Fruit fly (Drosophila melanogaster) whole organism, embryonic: ENCODE measurements around the gene CG15343.

ENCODE experiments used
- CG10366 ChIP-seq: fragments of 200-800 bp; sonication (Bioruptor generic); IDR thresholded peaks from 2 replicates; pipeline ENCODE4 v1.3.6; 2022; ENCODE audit warnings: missing biosample characterization, missing genetic modification characterization
- CG13123 ChIP-seq: fragments of 200-800 bp; sonication (Bioruptor generic); optimal IDR thresholded peaks from 2 replicates; lab custom pipeline; 2016; ENCODE audit warnings: missing biosample characterization, missing genetic modification characterization
- CG13624 ChIP-seq: fragments of 200-800 bp; sonication (Bioruptor generic); optimal IDR thresholded peaks from 2 replicates; lab custom pipeline; 2016; ENCODE audit warnings: missing biosample characterization, missing genetic modification characterization
- CG14860 ChIP-seq: fragments of 200-800 bp; sonication (Bioruptor generic); IDR thresholded peaks from 3 replicates; pipeline ENCODE4 v1.3.6; 2022; ENCODE audit warnings: missing biosample characterization, missing genetic modification characterization; ENCODE audit not compliant: partially characterized antibody
- CG15601 ChIP-seq: fragments of 200-800 bp; sonication (Bioruptor generic); optimal IDR thresholded peaks from 3 replicates; lab custom pipeline; 2019; ENCODE audit warnings: missing biosample characterization, mild to moderate bottlenecking, missing genetic modification characterization, moderate library complexity
- CG18011 ChIP-seq: fragments of 200-800 bp; sonication (Bioruptor generic); optimal IDR thresholded peaks from 2 replicates; lab custom pipeline; 2017; ENCODE audit warnings: missing biosample characterization, missing genetic modification characterization, mild to moderate bottlenecking, moderate library complexity, missing genotype
- CG2116 ChIP-seq: fragments of 200-800 bp; sonication (Bioruptor generic); optimal IDR thresholded peaks from 3 replicates; lab custom pipeline; 2018; ENCODE audit warnings: missing biosample characterization, mild to moderate bottlenecking, missing genetic modification characterization
- CG30431 ChIP-seq: fragments of 200-800 bp; sonication (Bioruptor generic); optimal IDR thresholded peaks from 2 replicates; lab custom pipeline; 2017; ENCODE audit warnings: missing biosample characterization, missing genetic modification characterization
- CG31224 ChIP-seq: fragments of 200-800 bp; sonication (Bioruptor generic); IDR thresholded peaks from 2 replicates; pipeline ENCODE4 v1.3.6; 2022; ENCODE audit warnings: missing biosample characterization, missing genetic modification characterization
- CG31365 ChIP-seq: fragments of 200-800 bp; sonication (Bioruptor generic); optimal IDR thresholded peaks from 2 replicates; lab custom pipeline; 2018; ENCODE audit warnings: missing biosample characterization, mild to moderate bottlenecking, missing genetic modification characterization
- CG31388 ChIP-seq: fragments of 200-800 bp; sonication (Bioruptor generic); optimal IDR thresholded peaks from 2 replicates; lab custom pipeline; 2016; ENCODE audit warnings: missing biosample characterization, missing genetic modification characterization
- CG33213 ChIP-seq: fragments of 200-800 bp; sonication (Bioruptor generic); optimal IDR thresholded peaks from 3 replicates; lab custom pipeline; 2016; ENCODE audit warnings: missing biosample characterization, missing genetic modification characterization
- CG4707 ChIP-seq: fragments of 200-800 bp; sonication (Bioruptor generic); optimal IDR thresholded peaks from 2 replicates; lab custom pipeline; 2018; ENCODE audit warnings: missing biosample characterization, mild to moderate bottlenecking, missing genetic modification characterization, moderate library complexity
- CG6813 ChIP-seq: fragments of 200-800 bp; sonication (Bioruptor generic); optimal IDR thresholded peaks from 2 replicates; lab custom pipeline; 2017; ENCODE audit warnings: missing biosample characterization, missing genetic modification characterization, mild to moderate bottlenecking, moderate library complexity, missing genetic modification reagents
- CG7745 ChIP-seq: fragments of 200-800 bp; sonication (Bioruptor generic); optimal IDR thresholded peaks from 2 replicates; lab custom pipeline; 2018; ENCODE audit warnings: missing biosample characterization, mild to moderate bottlenecking, missing genetic modification characterization, moderate library complexity
- CG7928 ChIP-seq: fragments of 200-800 bp; sonication (Bioruptor generic); optimal IDR thresholded peaks from 2 replicates; lab custom pipeline; 2017; ENCODE audit warnings: missing biosample characterization, mild to moderate bottlenecking, missing genetic modification characterization
- CG9727 ChIP-seq: fragments of 200-800 bp; sonication (Bioruptor generic); optimal IDR thresholded peaks from 3 replicates; lab custom pipeline; 2017; ENCODE audit warnings: missing biosample characterization, mild to moderate bottlenecking, missing genetic modification characterization
- D ChIP-seq, 2 experiments: fragments of 200-800 bp in 1 of 2; fragments of >200 bp in 1 of 2; sonication (Bioruptor generic) in 1 of 2; optimal IDR thresholded peaks; 2 replicates in 1 of 2; 3 replicates in 1 of 2; lab custom pipeline; 2017; ENCODE audit warnings: mild to moderate bottlenecking in 1 of 2, missing biosample characterization in 1 of 2, missing genetic modification characterization in 1 of 2, missing genetic modification reagents in 1 of 2
- ERR ChIP-seq: fragments of 200-800 bp; sonication (Bioruptor generic); optimal IDR thresholded peaks from 2 replicates; lab custom pipeline; 2016; ENCODE audit warnings: missing biosample characterization, missing genetic modification characterization
- Hand ChIP-seq: fragments of 200-800 bp; sonication (Bioruptor generic); optimal IDR thresholded peaks from 2 replicates; lab custom pipeline; 2017; ENCODE audit warnings: mild to moderate bottlenecking, missing biosample characterization, missing genetic modification reagents, missing genetic modification characterization
- Hmx ChIP-seq: fragments of 200-800 bp; sonication (Bioruptor generic); optimal IDR thresholded peaks from 2 replicates; lab custom pipeline; 2016; ENCODE audit warnings: missing biosample characterization, missing genetic modification characterization
- Med ChIP-seq: fragments of 200-800 bp; sonication (Bioruptor generic); peaks from one replicate; lab custom pipeline; 2016; ENCODE audit warnings: missing biosample characterization, missing genetic modification characterization, mild to moderate bottlenecking, inconsistent platforms, moderate library complexity
- Mrtf ChIP-seq: fragments of 200-800 bp; sonication (Bioruptor generic); IDR thresholded peaks from 3 replicates; pipeline ENCODE4 v1.3.6; 2022; ENCODE audit warnings: missing biosample characterization, missing genetic modification characterization
- Optix ChIP-seq: fragments of 200-800 bp; sonication (Bioruptor generic); IDR thresholded peaks from 3 replicates; pipeline ENCODE4 v1.3.6; 2022; ENCODE audit warnings: missing biosample characterization, missing genetic modification characterization
- Ravus ChIP-seq: fragments of 200-800 bp; sonication (Bioruptor generic); IDR thresholded peaks from 2 replicates; pipeline ENCODE4 v1.3.6; 2022; ENCODE audit warnings: missing biosample characterization, missing genetic modification characterization
- Scr ChIP-seq: fragments of 200-800 bp; sonication (Bioruptor generic); IDR thresholded peaks from 2 replicates; pipeline ENCODE4 v1.3.6; 2022; ENCODE audit warnings: missing biosample characterization, missing genetic modification characterization; ENCODE audit not compliant: partially characterized antibody
- ash1 ChIP-seq: fragments of 200-800 bp; sonication (Bioruptor generic); optimal IDR thresholded peaks from 2 replicates; lab custom pipeline; 2018; ENCODE audit warnings: missing biosample characterization, mild to moderate bottlenecking, missing genetic modification characterization
- corto ChIP-seq: fragments of 200-800 bp; sonication (Bioruptor generic); optimal IDR thresholded peaks from 2 replicates; lab custom pipeline; 2016; ENCODE audit warnings: missing biosample characterization, mild to moderate bottlenecking, missing genetic modification characterization, moderate library complexity
- ems ChIP-seq: fragments of 200-800 bp; sonication (Bioruptor generic); optimal IDR thresholded peaks from 3 replicates; lab custom pipeline; 2016; ENCODE audit warnings: missing biosample characterization, missing genetic modification characterization
- ftz-f1 ChIP-seq: fragments of 200-800 bp; sonication (Bioruptor generic); optimal IDR thresholded peaks from 2 replicates; lab custom pipeline; 2016; ENCODE audit warnings: missing biosample characterization, missing genetic modification characterization
- grau ChIP-seq: fragments of 200-800 bp; optimal IDR thresholded peaks from 3 replicates; lab custom pipeline; 2019; ENCODE audit warnings: missing biosample characterization, mild to moderate bottlenecking, missing genetic modification characterization, moderate library complexity
- gsb ChIP-seq: fragments of 200-800 bp; sonication (Bioruptor generic); IDR thresholded peaks from 2 replicates; pipeline ENCODE4 v1.3.6; 2022; ENCODE audit warnings: missing biosample characterization, missing genetic modification characterization
- gsb-n ChIP-seq: fragments of 200-800 bp; sonication (Bioruptor generic); optimal IDR thresholded peaks from 3 replicates; lab custom pipeline; 2018; ENCODE audit warnings: missing biosample characterization, mild to moderate bottlenecking, missing genetic modification characterization
- hbn ChIP-seq: fragments of 200-800 bp; sonication (Bioruptor generic); IDR thresholded peaks from 2 replicates; pipeline ENCODE4 v1.3.6; 2022; ENCODE audit warnings: missing biosample characterization, missing genetic modification characterization; ENCODE audit not compliant: partially characterized antibody
- kah ChIP-seq: fragments of 200-800 bp; sonication (Bioruptor generic); optimal IDR thresholded peaks from 2 replicates; lab custom pipeline; 2018; ENCODE audit warnings: missing biosample characterization, mild to moderate bottlenecking, missing genetic modification characterization
- lov ChIP-seq, 2 experiments: fragments of 200-800 bp in 1 of 2; fragments of >200 bp in 1 of 2; sonication (Bioruptor generic) in 1 of 2; IDR thresholded peaks in 1 of 2; optimal IDR thresholded peaks in 1 of 2; 2 replicates in 1 of 2; 3 replicates in 1 of 2; pipeline versions ENCODE4 v1.3.6 to Lab custom; 2017 to 2022; ENCODE audit warnings: missing biosample characterization in 1 of 2, missing genetic modification characterization in 1 of 2
- pan ChIP-seq, 4 experiments: fragments of >200 bp in 3 of 4; fragments of 200-800 bp in 1 of 4; sonication (Bioruptor generic) in 1 of 4; optimal IDR thresholded peaks in 3 of 4; IDR thresholded peaks in 1 of 4; 2 replicates each; pipeline versions ENCODE4 v1.3.6 to Lab custom; 2017 to 2022; ENCODE audit warnings: missing biosample characterization in 2 of 4, missing genetic modification characterization in 2 of 4, mixed read lengths in 1 of 4
- phol ChIP-seq: fragments of 200-800 bp; sonication (Bioruptor generic); optimal IDR thresholded peaks from 3 replicates; lab custom pipeline; 2018; ENCODE audit warnings: missing biosample characterization, mild to moderate bottlenecking, missing genetic modification characterization, moderate library complexity
- psq ChIP-seq: fragments of 200-800 bp; sonication (Bioruptor generic); optimal IDR thresholded peaks from 2 replicates; lab custom pipeline; 2017; ENCODE audit warnings: missing biosample characterization, missing genetic modification characterization
- sens ChIP-seq: fragments of 200-800 bp; sonication (Bioruptor generic); peaks from one replicate; lab custom pipeline; 2016; ENCODE audit warnings: missing biosample characterization, missing genetic modification characterization
- slp2 ChIP-seq: fragments of 200-800 bp; sonication (Bioruptor generic); optimal IDR thresholded peaks from 2 replicates; lab custom pipeline; 2016; ENCODE audit warnings: missing biosample characterization, missing genetic modification characterization
- tna ChIP-seq: fragments of 200-800 bp; sonication (Bioruptor generic); IDR thresholded peaks from 2 replicates; pipeline ENCODE4 v1.3.6; 2022; ENCODE audit warnings: missing biosample characterization, missing genetic modification characterization; ENCODE audit not compliant: partially characterized antibody
- ttk ChIP-seq: fragments of 200-800 bp; sonication (Bioruptor generic); IDR thresholded peaks from 2 replicates; pipeline ENCODE4 v2.1.2; 2022; ENCODE audit warnings: missing biosample characterization, missing genetic modification characterization
- twi ChIP-seq: fragments of 200-800 bp; optimal IDR thresholded peaks from 2 replicates; lab custom pipeline; 2019; ENCODE audit warnings: missing biosample characterization, mild to moderate bottlenecking, missing genetic modification characterization, moderate library complexity
- wdn ChIP-seq: fragments of 200-800 bp; sonication (Bioruptor generic); IDR thresholded peaks from 2 replicates; pipeline ENCODE4 v1.3.6; 2022; ENCODE audit warnings: missing biosample characterization, missing genetic modification characterization
- yki ChIP-seq: fragments of >200 bp; optimal IDR thresholded peaks from 3 replicates; lab custom pipeline; 2018
- zen2 ChIP-seq: fragments of 200-800 bp; sonication (Bioruptor generic); IDR thresholded peaks from 3 replicates; pipeline ENCODE4 v1.3.6; 2022; ENCODE audit warnings: missing biosample characterization, missing genetic modification characterization; ENCODE audit not compliant: partially characterized antibody
- zf30C ChIP-seq: fragments of 200-800 bp; sonication (Bioruptor generic); optimal IDR thresholded peaks from 3 replicates; lab custom pipeline; 2018; ENCODE audit warnings: missing biosample characterization, mild to moderate bottlenecking, missing genetic modification characterization

CG15343 gene

dm6 chrX:8229918-8230699 is 43.5 kb downstream of the CG15343 start (continued):
- peak; percentile 33 for TF ChIP-seq Hand (GFP tag; lab: Kevin White, UChicago)
- TF ChIP-seq hbn (GFP tag; lab: Robert Waterston, UW): no peak
- peak; percentile 39 for TF ChIP-seq CG7745 (tag; lab: Kevin White, UChicago)
- no peak for TF ChIP-seq D (optimal IDR thresholded peaks at IDR 0.05; lab: Kevin White, UChicago)
- TF ChIP-seq D (GFP tag; optimal IDR thresholded peaks at IDR 0.05; lab: Kevin White, UChicago): peak; percentile 75
- peak; percentile 83 for TF ChIP-seq CG6813 (GFP tag; lab: Kevin White, UChicago)
- TF ChIP-seq CG18011: no peak
- no peak; the same call in 1 of the 2 replicates for TF ChIP-seq ttk (GFP tag; lab: Robert Waterston, UW)
- peak; percentile 31 for TF ChIP-seq CG7928
- peak; percentile 52 for TF ChIP-seq CG4707 (GFP tag; lab: Kevin White, UChicago)
- no peak for TF ChIP-seq twi
- TF ChIP-seq CG15601 (tag; lab: Kevin White, UChicago): peak; percentile 77
- TF ChIP-seq gsb-n (tag; lab: Kevin White, UChicago): peak; percentile 43
- peak; percentile 93 for TF ChIP-seq sens (GFP tag; lab: Kevin White, UChicago)
- peak; percentile 59 for TF ChIP-seq CG31365 (tag; lab: Kevin White, UChicago)
- peak; percentile 32 for TF ChIP-seq CG2116
- no peak for TF ChIP-seq ems (GFP tag; lab: Kevin White, UChicago)
- no peak for TF ChIP-seq CG13624 (GFP tag; lab: Kevin White, UChicago)
- peak; percentile 46 for TF ChIP-seq CG33213
- no peak for TF ChIP-seq ftz-f1 (GFP tag; lab: Kevin White, UChicago)
- TF ChIP-seq wdn (GFP tag; lab: Robert Waterston, UW): no peak
- no peak for TF ChIP-seq gsb (GFP tag; lab: Robert Waterston, UW)
- no peak for TF ChIP-seq lov (optimal IDR thresholded peaks at IDR 0.05; lab: Kevin White, UChicago)
- no peak for TF ChIP-seq lov (GFP tag; IDR thresholded peaks at IDR 0.05; lab: Robert Waterston, UW)
- no peak for TF ChIP-seq ERR (GFP tag; lab: Kevin White, UChicago)
- peak; percentile 34 for TF ChIP-seq CG30431 (GFP tag; lab: Kevin White, UChicago)
- TF ChIP-seq grau (tag; lab: Kevin White, UChicago): peak; percentile 6
- TF ChIP-seq ash1 (GFP tag; lab: Kevin White, UChicago): peak; percentile 70
- TF ChIP-seq Mrtf (GFP tag; lab: Robert Waterston, UW): no peak
- TF ChIP-seq CG10366 (GFP tag; lab: Robert Waterston, UW): no peak
- no peak for TF ChIP-seq zf30C (GFP tag; lab: Kevin White, UChicago)
- no peak for TF ChIP-seq CG31388 (GFP tag; lab: Kevin White, UChicago)
- TF ChIP-seq tna (GFP tag; lab: Robert Waterston, UW): no peak
- TF ChIP-seq CG31224 (GFP tag; lab: Robert Waterston, UW): no peak
- TF ChIP-seq CG13123: peak; percentile 46
- no peak for TF ChIP-seq Optix
- TF ChIP-seq slp2: peak; percentile 8
- TF ChIP-seq pan (optimal IDR thresholded peaks at IDR 0.05; lab: Kevin White, UChicago): no peak
- no peak for TF ChIP-seq pan (GFP tag; optimal IDR thresholded peaks at IDR 0.05 in 1 of 2, IDR thresholded peaks at IDR 0.05 in 1 of 2)
- TF ChIP-seq phol (tag; lab: Kevin White, UChicago): no peak
- TF ChIP-seq Med (GFP tag; lab: Kevin White, UChicago): peak; percentile 91
- no peak for TF ChIP-seq Scr
- TF ChIP-seq psq (GFP tag; lab: Kevin White, UChicago): no peak
- TF ChIP-seq CG14860 (GFP tag; lab: Robert Waterston, UW): no peak
- TF ChIP-seq corto (GFP tag; lab: Kevin White, UChicago): no peak
- peak; percentile 79 for TF ChIP-seq CG9727 (GFP tag; lab: Kevin White, UChicago)
- TF ChIP-seq zen2 (GFP tag; lab: Robert Waterston, UW): no peak
- TF ChIP-seq Ravus (GFP tag; lab: Robert Waterston, UW): no peak
- TF ChIP-seq yki (lab: Kevin White, UChicago): no peak
- TF ChIP-seq kah (GFP tag; lab: Kevin White, UChicago): peak; percentile 29
- TF ChIP-seq Hmx (GFP tag; lab: Kevin White, UChicago): no peak
